Worm (Caenorhabditis elegans) whole organism, L1 larva: ENCODE measurements around the gene abi-1.

Experiments used
- C04F5.9 ChIP-seq: sonication (generic microtip); optimal IDR thresholded peaks from 2 replicates; lab custom pipeline; 2016; ENCODE audit warnings: missing genetic modification characterization, missing compliant biosample characterization
- C16A3.4 ChIP-seq: fragments of 150-350 bp; optimal IDR thresholded peaks from 2 replicates; lab custom pipeline; 2014; ENCODE audit warnings: missing biosample characterization, missing genetic modification characterization
- C34B4.2 ChIP-seq: sonication (generic microtip); optimal IDR thresholded peaks from 2 replicates; lab custom pipeline; 2017; ENCODE audit warnings: mild to moderate bottlenecking, missing genetic modification characterization, missing compliant biosample characterization
- Y116A8C.19 ChIP-seq: sonication (generic microtip); optimal IDR thresholded peaks from 2 replicates; lab custom pipeline; 2016; ENCODE audit warnings: missing compliant biosample characterization, missing genetic modification characterization, borderline replicate concordance
- ama-1 ChIP-seq: fragments of 150-350 bp; optimal IDR thresholded peaks from 2 replicates; lab custom pipeline; 2014
- blmp-1 ChIP-seq: fragments of 150-350 bp; optimal IDR thresholded peaks from 2 replicates; lab custom pipeline; 2014; ENCODE audit warnings: missing biosample characterization, missing genetic modification characterization
- ceh-63 ChIP-seq: fragments of 200-800 bp; sonication (Bioruptor generic); optimal IDR thresholded peaks from 2 replicates; lab custom pipeline; 2018; ENCODE audit warnings: mild to moderate bottlenecking, missing genetic modification characterization, missing compliant biosample characterization
- ceh-8 ChIP-seq: fragments of 200-800 bp; sonication (Bioruptor generic); optimal IDR thresholded peaks from 2 replicates; lab custom pipeline; 2018; ENCODE audit warnings: mild to moderate bottlenecking, missing genetic modification characterization, moderate library complexity, missing compliant biosample characterization
- ceh-82 ChIP-seq, 3 experiments: fragments of 150-350 bp in 1 of 3; sonication (generic microtip) in 2 of 3; optimal IDR thresholded peaks; 2 replicates each; lab custom pipeline; 2014 to 2017; ENCODE audit warnings: missing biosample characterization in 3 of 3, missing genetic modification characterization in 3 of 3
- ceh-88 ChIP-seq: fragments of 200-800 bp; sonication (Bioruptor generic); IDR thresholded peaks from 2 replicates; pipeline ENCODE4 v1.3.6; 2022; ENCODE audit warnings: missing genetic modification characterization, missing compliant biosample characterization
- ces-1 ChIP-seq: fragments of 150-350 bp; optimal IDR thresholded peaks from 2 replicates; lab custom pipeline; 2014; ENCODE audit warnings: missing biosample characterization, missing genetic modification reagents, missing genetic modification characterization
- dsc-1 ChIP-seq: sonication (generic microtip); optimal IDR thresholded peaks from 2 replicates; lab custom pipeline; 2016; ENCODE audit warnings: mild to moderate bottlenecking, missing genetic modification characterization, missing compliant biosample characterization
- efl-1 ChIP-seq, 4 experiments: fragments of 150-350 bp; optimal IDR thresholded peaks in 3 of 4; peaks in 1 of 4; 1 replicate in 1 of 4; 2 replicates in 3 of 4; lab custom pipeline; 2014; ENCODE audit warnings: missing biosample characterization in 2 of 4, missing genetic modification characterization in 2 of 4, missing genetic modification reagents in 2 of 4
- efl-3 ChIP-seq: fragments of 200-800 bp; sonication (Bioruptor generic); optimal IDR thresholded peaks from 2 replicates; lab custom pipeline; 2018; ENCODE audit warnings: mild to moderate bottlenecking, missing genetic modification characterization, missing compliant biosample characterization
- egl-13 ChIP-seq: sonication (generic microtip); optimal IDR thresholded peaks from 2 replicates; lab custom pipeline; 2016; ENCODE audit warnings: missing genotype, missing genetic modification reagents, missing genetic modification characterization, missing compliant biosample characterization
- egl-27 ChIP-seq, 2 experiments: fragments of 150-350 bp in 1 of 2; sonication (generic microtip); optimal IDR thresholded peaks; 3 replicates each; lab custom pipeline; 2017 to 2018; ENCODE audit warnings: missing biosample characterization in 2 of 2, missing genetic modification characterization in 2 of 2, missing genetic modification reagents in 2 of 2
- elt-2 ChIP-seq: sonication (generic microtip); optimal IDR thresholded peaks from 2 replicates; lab custom pipeline; 2016; ENCODE audit warnings: missing genetic modification characterization, mild to moderate bottlenecking, inconsistent platforms, missing compliant biosample characterization, missing genetic modification reagents
- elt-3 ChIP-seq, 6 experiments: fragments of 150-350 bp in 1 of 6; sonication (generic microtip); optimal IDR thresholded peaks; 2 replicates each; lab custom pipeline; 2017 to 2018; ENCODE audit warnings: missing biosample characterization in 6 of 6, missing genetic modification characterization in 6 of 6, inconsistent platforms in 1 of 6
- ets-5 ChIP-seq: fragments of 200-800 bp; sonication (Bioruptor generic); IDR thresholded peaks from 2 replicates; pipeline ENCODE4 v1.3.6; 2022; ENCODE audit warnings: missing genetic modification characterization, missing compliant biosample characterization
- fkh-4 ChIP-seq: sonication (generic microtip); optimal IDR thresholded peaks from 2 replicates; lab custom pipeline; 2016; ENCODE audit warnings: missing compliant biosample characterization, missing genetic modification characterization, borderline replicate concordance
- fos-1 ChIP-seq: fragments of 150-350 bp; optimal IDR thresholded peaks from 2 replicates; lab custom pipeline; 2014; ENCODE audit warnings: missing biosample characterization, missing genetic modification characterization
- hlh-17 ChIP-seq: fragments of 200-800 bp; sonication (Bioruptor generic); optimal IDR thresholded peaks from 2 replicates; lab custom pipeline; 2018; ENCODE audit warnings: missing genetic modification characterization, mild to moderate bottlenecking, missing compliant biosample characterization, moderate library complexity, borderline replicate concordance
- hlh-4 ChIP-seq: sonication (generic microtip); optimal IDR thresholded peaks from 2 replicates; lab custom pipeline; 2016; ENCODE audit warnings: mild to moderate bottlenecking, missing genetic modification characterization, missing compliant biosample characterization
- jun-1 ChIP-seq: fragments of 150-350 bp; optimal IDR thresholded peaks from 2 replicates; lab custom pipeline; 2014; ENCODE audit warnings: missing biosample characterization, missing genetic modification reagents, missing genetic modification characterization
- lin-13 ChIP-seq: fragments of 150-350 bp; optimal IDR thresholded peaks from 2 replicates; lab custom pipeline; 2014; ENCODE audit warnings: missing biosample characterization, missing genetic modification reagents, missing genetic modification characterization
- lin-15B ChIP-seq: fragments of 150-350 bp; sonication (generic microtip); optimal IDR thresholded peaks from 3 replicates; lab custom pipeline; 2014; ENCODE audit warnings: missing biosample characterization, missing genetic modification characterization
- lin-35 ChIP-seq, 2 experiments: fragments of 150-350 bp; optimal IDR thresholded peaks; 2 replicates each; lab custom pipeline; 2014; ENCODE audit warnings: missing biosample characterization in 2 of 2, missing genetic modification characterization in 2 of 2, missing genetic modification reagents in 2 of 2
- mab-9 ChIP-seq: fragments of 200-800 bp; sonication (Bioruptor generic); IDR thresholded peaks from 2 replicates; pipeline ENCODE4 v1.3.6; 2022; ENCODE audit warnings: missing genetic modification reagents, missing genetic modification characterization, missing compliant biosample characterization
- mdl-1 ChIP-seq, 2 experiments: fragments of 150-350 bp; optimal IDR thresholded peaks; 2 replicates each; lab custom pipeline; 2014 to 2017; ENCODE audit warnings: missing biosample characterization in 2 of 2, missing genetic modification characterization in 2 of 2, inconsistent platforms in 1 of 2
- mef-2 ChIP-seq: fragments of 150-350 bp; optimal IDR thresholded peaks from 2 replicates; lab custom pipeline; 2014; ENCODE audit warnings: missing biosample characterization, missing genetic modification characterization
- nhr-20 ChIP-seq: sonication (generic microtip); optimal IDR thresholded peaks from 2 replicates; lab custom pipeline; 2016; ENCODE audit warnings: mild to moderate bottlenecking, missing genetic modification characterization, missing compliant biosample characterization
- nhr-28 ChIP-seq: fragments of 150-350 bp; optimal IDR thresholded peaks from 2 replicates; lab custom pipeline; 2014; ENCODE audit warnings: missing biosample characterization, missing genetic modification characterization
- nhr-76 ChIP-seq: sonication (generic microtip); optimal IDR thresholded peaks from 2 replicates; lab custom pipeline; 2017; ENCODE audit warnings: missing biosample characterization, missing genetic modification characterization
- nhr-85 ChIP-seq: sonication (generic microtip); peaks from one replicate; lab custom pipeline; 2016; ENCODE audit warnings: missing genetic modification characterization, inconsistent platforms, missing compliant biosample characterization
- nhr-90 ChIP-seq: sonication (generic microtip); optimal IDR thresholded peaks from 2 replicates; lab custom pipeline; 2016; ENCODE audit warnings: mild to moderate bottlenecking, missing genetic modification characterization, missing compliant biosample characterization; ENCODE audit not compliant: poor library complexity
- pag-3 ChIP-seq: sonication (generic microtip); optimal IDR thresholded peaks from 2 replicates; lab custom pipeline; 2017; ENCODE audit warnings: missing genetic modification characterization, mild to moderate bottlenecking, missing compliant biosample characterization, antibody characterized with exemption, borderline replicate concordance; ENCODE audit not compliant: insufficient read depth
- pax-3 ChIP-seq: fragments of 200-800 bp; sonication (Bioruptor generic); optimal IDR thresholded peaks from 2 replicates; lab custom pipeline; 2018; ENCODE audit warnings: mild to moderate bottlenecking, missing genetic modification characterization, moderate library complexity, missing compliant biosample characterization
- pqm-1 ChIP-seq: sonication (generic microtip); optimal IDR thresholded peaks from 3 replicates; lab custom pipeline; 2017; ENCODE audit warnings: missing biosample characterization, missing genetic modification characterization
- rnt-1 ChIP-seq: sonication (generic microtip); optimal IDR thresholded peaks from 2 replicates; lab custom pipeline; 2016; ENCODE audit warnings: mild to moderate bottlenecking, missing genetic modification characterization, moderate library complexity, missing compliant biosample characterization
- skn-1 ChIP-seq: fragments of 150-350 bp; optimal IDR thresholded peaks from 2 replicates; lab custom pipeline; 2014; ENCODE audit warnings: missing biosample characterization, missing genetic modification characterization
- snpc-4 ChIP-seq: fragments of 150-350 bp; optimal IDR thresholded peaks from 2 replicates; lab custom pipeline; 2014; ENCODE audit warnings: missing biosample characterization, missing genetic modification characterization
- swsn-7 ChIP-seq: sonication (generic microtip); optimal IDR thresholded peaks from 2 replicates; lab custom pipeline; 2016; ENCODE audit warnings: missing genetic modification characterization, missing compliant biosample characterization
- tbx-2 ChIP-seq: sonication (generic microtip); optimal IDR thresholded peaks from 2 replicates; lab custom pipeline; 2016; ENCODE audit warnings: missing genetic modification characterization, missing compliant biosample characterization
- unc-30 ChIP-seq: sonication (generic microtip); optimal IDR thresholded peaks from 2 replicates; lab custom pipeline; 2017; ENCODE audit warnings: missing biosample characterization, missing genetic modification characterization
- unc-62 ChIP-seq: fragments of 150-350 bp; optimal IDR thresholded peaks from 2 replicates; lab custom pipeline; 2014; ENCODE audit warnings: missing biosample characterization, missing genetic modification reagents, missing genetic modification characterization
- unc-86 ChIP-seq: sonication (generic microtip); optimal IDR thresholded peaks from 2 replicates; lab custom pipeline; 2016; ENCODE audit warnings: missing genetic modification characterization, missing compliant biosample characterization
- unc-98 ChIP-seq: fragments of 200-800 bp; sonication (Bioruptor generic); IDR thresholded peaks from 2 replicates; pipeline ENCODE4 v1.3.6; 2022; ENCODE audit warnings: missing genetic modification characterization, missing compliant biosample characterization
- zag-1 ChIP-seq: fragments of 150-350 bp; optimal IDR thresholded peaks from 2 replicates; lab custom pipeline; 2014; ENCODE audit warnings: missing biosample characterization, missing genetic modification characterization
- zip-4 ChIP-seq: fragments of 200-800 bp; sonication (Bioruptor generic); optimal IDR thresholded peaks from 2 replicates; lab custom pipeline; 2018; ENCODE audit warnings: mild to moderate bottlenecking, missing genetic modification characterization, moderate library complexity, missing compliant biosample characterization
- ztf-11 ChIP-seq, 2 experiments: sonication (generic microtip); optimal IDR thresholded peaks; 2 replicates each; lab custom pipeline; 2016 to 2017; ENCODE audit warnings: missing genetic modification characterization in 2 of 2, missing biosample characterization in 1 of 2, missing compliant biosample characterization in 1 of 2
- ztf-4 ChIP-seq: fragments of 150-350 bp; optimal IDR thresholded peaks from 2 replicates; lab custom pipeline; 2014; ENCODE audit warnings: missing biosample characterization, missing genetic modification characterization

abi-1 gene

ce11 chrIII:5715467-5715866, 22.9 kb upstream of the abi-1 start (continued):
- no peak for TF ChIP-seq egl-13
- TF ChIP-seq unc-62 (GFP tag; lab: Kevin White, UChicago) = no peak
- peak; percentile 5 for TF ChIP-seq nhr-20 (tag; lab: Kevin White, UChicago)
- no peak for TF ChIP-seq C04F5.9 (tag; lab: Kevin White, UChicago)
- no peak for TF ChIP-seq hlh-17 (GFP tag; lab: Kevin White, UChicago)
- TF ChIP-seq lin-13 = no peak
- no peak for TF ChIP-seq ceh-88 (GFP tag; lab: Robert Waterston, UW)
- TF ChIP-seq rnt-1 (tag; lab: Kevin White, UChicago) = peak; percentile 75
- TF ChIP-seq elt-3 (tag; optimal IDR thresholded peaks at IDR 0.05; lab: Kevin White, UChicago) = peak in 1 of 6 experiments; percentile 44
- TF ChIP-seq C34B4.2 = no peak
- TF ChIP-seq unc-86 (tag; lab: Kevin White, UChicago) = peak; percentile 35
- TF ChIP-seq zag-1 (tag; lab: Kevin White, UChicago) = no peak
- peak; percentile 46 for TF ChIP-seq tbx-2 (tag; lab: Kevin White, UChicago)
- peak; percentile 68 to 83 for TF ChIP-seq efl-1 (optimal IDR thresholded peaks at IDR 0.05; lab: Kevin White, UChicago)
- TF ChIP-seq efl-1 (GFP tag; optimal IDR thresholded peaks at IDR 0.05 in 1 of 2; lab: Kevin White, UChicago) = peak; percentile 30 to 96
- no peak for TF ChIP-seq ceh-8 (GFP tag; lab: Kevin White, UChicago)
- TF ChIP-seq pax-3 (tag; lab: Kevin White, UChicago) = no peak
- TF ChIP-seq nhr-76 (tag; lab: Kevin White, UChicago) = no peak
- TF ChIP-seq elt-2 (tag; lab: Kevin White, UChicago) = no peak
- no peak for TF ChIP-seq pag-3 (tag; lab: Kevin White, UChicago)
- TF ChIP-seq snpc-4 (tag; lab: Kevin White, UChicago) = peak; percentile 31
- no peak for TF ChIP-seq nhr-28 (tag; lab: Kevin White, UChicago)
- peak; percentile 7 to 87 (median 68) for TF ChIP-seq ceh-82 (tag; optimal IDR thresholded peaks at IDR 0.05; lab: Kevin White, UChicago)
- no peak for TF ChIP-seq mab-9 (GFP tag; lab: Robert Waterston, UW)
- TF ChIP-seq lin-15B (tag; lab: Kevin White, UChicago) = peak; percentile 24
- TF ChIP-seq Y116A8C.19 = no peak
- no peak for TF ChIP-seq unc-98
- no peak for TF ChIP-seq hlh-4 (tag; lab: Kevin White, UChicago)
- no peak for TF ChIP-seq fkh-4 (tag; lab: Kevin White, UChicago)
- no peak for TF ChIP-seq mef-2 (tag; lab: Kevin White, UChicago)
- TF ChIP-seq ces-1 = no peak
- no peak for TF ChIP-seq ztf-11 (tag; optimal IDR thresholded peaks at IDR 0.05; lab: Kevin White, UChicago)
- peak; percentile 57 for TF ChIP-seq C16A3.4 (tag; lab: Kevin White, UChicago)
- no peak for TF ChIP-seq nhr-85 (tag; lab: Kevin White, UChicago)

ce11 chrIII:5714984-5715454, 22.5 kb upstream of the abi-1 start:
- TF ChIP-seq C16A3.4 (tag; lab: Kevin White, UChicago) = no peak
- peak; percentile 56 for TF ChIP-seq nhr-85 (tag; lab: Kevin White, UChicago)
- TF ChIP-seq efl-1 (optimal IDR thresholded peaks at IDR 0.05; lab: Kevin White, UChicago) = no peak
- TF ChIP-seq efl-1 (GFP tag; optimal IDR thresholded peaks at IDR 0.05 in 1 of 2; lab: Kevin White, UChicago) = peak in 1 of 2 experiments; percentile 78
- no peak for TF ChIP-seq dsc-1 (tag; lab: Kevin White, UChicago)
- TF ChIP-seq ceh-63 (GFP tag; lab: Kevin White, UChicago) = no peak
- TF ChIP-seq lin-15B (tag; lab: Kevin White, UChicago) = no peak
- no peak for TF ChIP-seq skn-1 (tag; lab: Kevin White, UChicago)
- TF ChIP-seq blmp-1 = peak; percentile 31
- no peak for TF ChIP-seq jun-1 (tag; lab: Kevin White, UChicago)
- TF ChIP-seq unc-30 = no peak
- no peak for TF ChIP-seq ama-1
- TF ChIP-seq nhr-90 (tag; lab: Kevin White, UChicago) = no peak
- TF ChIP-seq ztf-11 (tag; optimal IDR thresholded peaks at IDR 0.05; lab: Kevin White, UChicago) = no peak
- TF ChIP-seq ztf-4 (tag; lab: Kevin White, UChicago) = no peak
- TF ChIP-seq egl-13 = no peak
- no peak for TF ChIP-seq ets-5 (GFP tag; lab: Robert Waterston, UW)
- no peak for TF ChIP-seq nhr-28 (tag; lab: Kevin White, UChicago)
- TF ChIP-seq egl-27 (tag; optimal IDR thresholded peaks at IDR 0.05; lab: Kevin White, UChicago) = no peak
- no peak for TF ChIP-seq swsn-7 (tag; lab: Kevin White, UChicago)
- no peak for TF ChIP-seq mdl-1 (tag; optimal IDR thresholded peaks at IDR 0.05; lab: Kevin White, UChicago)
- no peak for TF ChIP-seq fos-1 (tag; lab: Kevin White, UChicago)
- no peak for TF ChIP-seq efl-3
- no peak for TF ChIP-seq pqm-1 (tag; lab: Kevin White, UChicago)
- no peak for TF ChIP-seq zip-4 (GFP tag; lab: Kevin White, UChicago)
- TF ChIP-seq lin-35 (GFP tag; optimal IDR thresholded peaks at IDR 0.05; lab: Kevin White, UChicago) = no peak
- TF ChIP-seq, all 84 proteins: peak for 3
